Worm (Caenorhabditis elegans) whole organism, L3 larva: ENCODE measurements around the gene nhr-16.

ENCODE experiments used
- aly-2 ChIP-seq: fragments of 150-350 bp; optimal IDR thresholded peaks from 2 replicates; lab custom pipeline; 2014; ENCODE audit warnings: missing biosample characterization, missing genetic modification characterization
- nhr-43 ChIP-seq: sonication (generic microtip); optimal IDR thresholded peaks from 2 replicates; lab custom pipeline; 2016; ENCODE audit warnings: mild to moderate bottlenecking, missing genetic modification characterization, missing compliant biosample characterization; ENCODE audit not compliant: poor library complexity, severe bottlenecking

- TF ChIP-seq aly-2 (tag; lab: Kevin White, UChicago) (no peak), nhr-43 (tag; lab: Kevin White, UChicago) (no peak)
Observed at ce11 chrII:4428121-4428520, 10.5 kb upstream of the nhr-16 start.
